Worm (Caenorhabditis elegans): ENCODE measurements around the gene scpl-4.

The scpl-4 gene

ce11 chrV:10648146-10648545 lies 49.2 kb downstream of the scpl-4 start, which contains the start of gene aqp-6:
aqp-6 (plus strand) TSS chrV:10648446.
- no peak for TF ChIP-seq B0336.3 (GFP tag; IDR thresholded peaks at IDR 0.05)
- TF ChIP-seq F55B11.4 (tag; optimal IDR thresholded peaks at IDR 0.05; ENCODE audit: borderline replicate concordance, insufficient read depth) = no peak
